Fruit fly (Drosophila melanogaster): Measurements from ENCODE around the gene CG32365.

CG32365 gene

dm6 chr3L:7863766-7864305 is 5.0 kb upstream of the CG32365 start (continued):
- peak; percentile 82 for TF ChIP-seq tgo (GFP tag; IDR thresholded peaks at IDR 0.05)
- TF ChIP-seq vvl (GFP tag; IDR thresholded peaks at IDR 0.05), result peak; percentile 28; the same call in 1 of the 2 replicates
- TF ChIP-seq Atf6 (GFP tag; IDR thresholded peaks at IDR 0.05), result peak; percentile 86
- TF ChIP-seq CG3407 (GFP tag; optimal IDR thresholded peaks at IDR 0.05), result no peak
- no peak for TF ChIP-seq Doc3 (GFP tag; IDR thresholded peaks at IDR 0.05; ENCODE audit: partially characterized antibody)
- TF ChIP-seq CG3163 (GFP tag; optimal IDR thresholded peaks at IDR 0.05), result no peak
- TF ChIP-seq CG2129 (GFP tag; IDR thresholded peaks at IDR 0.05; ENCODE audit: partially characterized antibody), result no peak
- TF ChIP-seq H2.0 (GFP tag; IDR thresholded peaks at IDR 0.05), result no peak; the same call in 1 of the 2 replicates
- TF ChIP-seq Six4 (GFP tag; optimal IDR thresholded peaks at IDR 0.05), result no peak
- TF ChIP-seq gro (GFP tag; optimal IDR thresholded peaks at IDR 0.05), result no peak
- TF ChIP-seq ab (GFP tag; optimal IDR thresholded peaks at IDR 0.05), result no peak
- TF ChIP-seq D19B (GFP tag; optimal IDR thresholded peaks at IDR 0.05), result peak; percentile 62
- TF ChIP-seq CG1603 (tag; optimal IDR thresholded peaks at IDR 0.05), result no peak
- TF ChIP-seq YL-1 (GFP tag; optimal IDR thresholded peaks at IDR 0.05), result no peak
- peak; percentile 58; the same call in 1 of the 2 replicates for TF ChIP-seq esg (GFP tag; conservative IDR thresholded peaks at IDR 0.05)
- TF ChIP-seq CG17829 (tag; optimal IDR thresholded peaks at IDR 0.05), result peak; percentile 32
- no peak for TF ChIP-seq aop (GFP tag; IDR thresholded peaks at IDR 0.05)
- TF ChIP-seq Lpt (GFP tag; optimal IDR thresholded peaks at IDR 0.05), result no peak
- no peak for TF ChIP-seq CG6791 (GFP tag; IDR thresholded peaks at IDR 0.05; ENCODE audit: partially characterized antibody)
- no peak for TF ChIP-seq inv (GFP tag; IDR thresholded peaks at IDR 0.05; ENCODE audit: partially characterized antibody)
- TF ChIP-seq tx (GFP tag; optimal IDR thresholded peaks at IDR 0.05), result no peak
- TF ChIP-seq CG34224 (GFP tag; IDR thresholded peaks at IDR 0.05; ENCODE audit: partially characterized antibody), result no peak
- no peak for TF ChIP-seq slou (GFP tag; optimal IDR thresholded peaks at IDR 0.05)
- TF ChIP-seq Kr (GFP tag; optimal IDR thresholded peaks at IDR 0.05), result no peak
- no peak for TF ChIP-seq run (tag; optimal IDR thresholded peaks at IDR 0.05)
- TF ChIP-seq dati (GFP tag; IDR thresholded peaks at IDR 0.05), result no peak
- TF ChIP-seq bowl (GFP tag; IDR thresholded peaks at IDR 0.05), result no peak
- TF ChIP-seq CG3281 (GFP tag; optimal IDR thresholded peaks at IDR 0.05), result peak; percentile 85
- no peak for TF ChIP-seq ftz-f1 (GFP tag; optimal IDR thresholded peaks at IDR 0.05)
- no peak for TF ChIP-seq CG42726 (GFP tag; IDR thresholded peaks at IDR 0.05; ENCODE audit: partially characterized antibody)
- no peak for TF ChIP-seq hth (optimal IDR thresholded peaks at IDR 0.05)
- no peak; the same call in 1 of the 2 replicates for TF ChIP-seq CG8765 (GFP tag; IDR thresholded peaks at IDR 0.05)
- no peak for TF ChIP-seq CG6254 (GFP tag; optimal IDR thresholded peaks at IDR 0.05)
- peak; percentile 53 for TF ChIP-seq Sox102F (GFP tag; optimal IDR thresholded peaks at IDR 0.05)
- TF ChIP-seq bab2 (GFP tag; optimal IDR thresholded peaks at IDR 0.05), result peak; percentile 5
- TF ChIP-seq CG9727 (GFP tag; optimal IDR thresholded peaks at IDR 0.05), result peak; percentile 75
- peak; percentile 88 for TF ChIP-seq CG2678 (tag; optimal IDR thresholded peaks at IDR 0.05)
- no peak for TF ChIP-seq Camta (GFP tag; optimal IDR thresholded peaks at IDR 0.05)
- TF ChIP-seq CG12155 (GFP tag; optimal IDR thresholded peaks at IDR 0.05), result peak; percentile 60
- TF ChIP-seq ind (GFP tag; optimal IDR thresholded peaks at IDR 0.05), result peak; percentile 60
- TF ChIP-seq CG1832 (GFP tag; optimal IDR thresholded peaks at IDR 0.05), result no peak
- peak; percentile 86 for TF ChIP-seq gem (tag; optimal IDR thresholded peaks at IDR 0.05)
- no peak for TF ChIP-seq fu2 (GFP tag; optimal IDR thresholded peaks at IDR 0.05)
- no peak for TF ChIP-seq Mes4 (GFP tag; optimal IDR thresholded peaks at IDR 0.05)
- TF ChIP-seq pros (GFP tag; optimal IDR thresholded peaks at IDR 0.05), result no peak
- TF ChIP-seq CG12769 (tag; optimal IDR thresholded peaks at IDR 0.05), result peak; percentile 30
- TF ChIP-seq CG30403 (GFP tag; optimal IDR thresholded peaks at IDR 0.05), result peak; percentile 69
- no peak for TF ChIP-seq CG14860 (GFP tag; IDR thresholded peaks at IDR 0.05; ENCODE audit: partially characterized antibody)
- TF ChIP-seq Hsf (GFP tag; optimal IDR thresholded peaks at IDR 0.05), result peak; percentile 45
- TF ChIP-seq Ets97D (GFP tag; optimal IDR thresholded peaks at IDR 0.05), result no peak
- peak; percentile 33 for TF ChIP-seq Ssrp (tag; optimal IDR thresholded peaks at IDR 0.05)

Measured in whole organism, embryonic.